Worm (Caenorhabditis elegans) whole organism, late embryonic: ENCODE data around the gene C46F2.1.

Experiments used
- ama-1 ChIP-seq: fragments of 150-350 bp; optimal IDR thresholded peaks from 2 replicates; lab custom pipeline; 2014
- pqm-1 ChIP-seq: sonication (generic microtip); optimal IDR thresholded peaks from 2 replicates; lab custom pipeline; 2016; ENCODE audit warnings: missing genetic modification characterization, missing compliant biosample characterization

- no peak for TF ChIP-seq pqm-1 (tag; lab: Kevin White, UChicago)
- no peak for TF ChIP-seq ama-1 (lab: Kevin White, UChicago)
Measured at ce11 chrX:8117827-8118317, 40.0 kb downstream of the C46F2.1 start.
